Fruit fly (Drosophila melanogaster) whole organism, embryonic: Measurements from ENCODE around the gene pbl.

Experiments
- Bdp1 ChIP-seq: fragments of 200-800 bp; sonication (Bioruptor generic); optimal IDR thresholded peaks from 3 replicates; lab custom pipeline; 2016; ENCODE audit warnings: missing biosample characterization, missing genetic modification characterization
- Bgb ChIP-seq: fragments of 200-800 bp; sonication (Bioruptor generic); IDR thresholded peaks from 2 replicates; pipeline ENCODE4 v1.3.6; 2022; ENCODE audit warnings: missing biosample characterization, missing genetic modification characterization; ENCODE audit not compliant: partially characterized antibody
- CG10321 ChIP-seq: fragments of 200-800 bp; sonication (Bioruptor generic); IDR thresholded peaks from 2 replicates; pipeline ENCODE4 v1.3.6; 2022; ENCODE audit warnings: missing biosample characterization, missing genetic modification characterization
- CG11560 ChIP-seq: fragments of 200-800 bp; sonication (Bioruptor generic); IDR thresholded peaks from 3 replicates; pipeline ENCODE4 v1.3.6; 2022; ENCODE audit warnings: missing biosample characterization, missing genetic modification characterization
- CG12299 ChIP-seq: fragments of 200-800 bp; sonication (Bioruptor generic); optimal IDR thresholded peaks from 2 replicates; lab custom pipeline; 2018; ENCODE audit warnings: missing biosample characterization, mild to moderate bottlenecking, missing genetic modification characterization
- CG12769 ChIP-seq: fragments of 200-800 bp; sonication (Bioruptor generic); optimal IDR thresholded peaks from 2 replicates; lab custom pipeline; 2019; ENCODE audit warnings: missing biosample characterization, mild to moderate bottlenecking, missing genetic modification characterization, moderate library complexity
- CG13424 ChIP-seq: fragments of 200-800 bp; sonication (Bioruptor generic); optimal IDR thresholded peaks from 2 replicates; lab custom pipeline; 2019; ENCODE audit warnings: missing biosample characterization, mild to moderate bottlenecking, missing genetic modification characterization, moderate library complexity
- CG14860 ChIP-seq: fragments of 200-800 bp; sonication (Bioruptor generic); IDR thresholded peaks from 3 replicates; pipeline ENCODE4 v1.3.6; 2022; ENCODE audit warnings: missing biosample characterization, missing genetic modification characterization; ENCODE audit not compliant: partially characterized antibody
- CG15269 ChIP-seq: fragments of 200-800 bp; sonication (Bioruptor generic); optimal IDR thresholded peaks from 2 replicates; lab custom pipeline; 2018; ENCODE audit warnings: missing biosample characterization, mild to moderate bottlenecking, missing genetic modification characterization, moderate library complexity
- CG15514 ChIP-seq: fragments of 200-800 bp; sonication (Bioruptor generic); optimal IDR thresholded peaks from 3 replicates; lab custom pipeline; 2017; ENCODE audit warnings: missing biosample characterization, missing genetic modification characterization, mild to moderate bottlenecking, moderate library complexity, missing genetic modification reagents
- CG18262 ChIP-seq: fragments of 200-800 bp; optimal IDR thresholded peaks from 3 replicates; lab custom pipeline; 2019; ENCODE audit warnings: missing biosample characterization, mild to moderate bottlenecking, missing genetic modification characterization, moderate library complexity
- CG2712 ChIP-seq: fragments of 200-800 bp; optimal IDR thresholded peaks from 3 replicates; lab custom pipeline; 2019; ENCODE audit warnings: missing biosample characterization, mild to moderate bottlenecking, missing genetic modification characterization, moderate library complexity
- CG2875 ChIP-seq: fragments of 200-800 bp; sonication (Bioruptor generic); optimal IDR thresholded peaks from 2 replicates; lab custom pipeline; 2017; ENCODE audit warnings: missing biosample characterization, mild to moderate bottlenecking, missing genetic modification characterization, missing genetic modification reagents
- CG30020 ChIP-seq: fragments of 200-800 bp; optimal IDR thresholded peaks from 2 replicates; lab custom pipeline; 2019; ENCODE audit warnings: missing biosample characterization, mild to moderate bottlenecking, missing genetic modification characterization, moderate library complexity
- CG31365 ChIP-seq: fragments of 200-800 bp; sonication (Bioruptor generic); optimal IDR thresholded peaks from 2 replicates; lab custom pipeline; 2018; ENCODE audit warnings: missing biosample characterization, mild to moderate bottlenecking, missing genetic modification characterization
- CG3847 ChIP-seq: fragments of 200-800 bp; sonication (Bioruptor generic); IDR thresholded peaks from 2 replicates; pipeline ENCODE4 v1.3.6; 2022; ENCODE audit warnings: missing biosample characterization, missing genetic modification characterization
- CG5953 ChIP-seq: fragments of 200-800 bp; sonication (Bioruptor generic); IDR thresholded peaks from 2 replicates; pipeline ENCODE4 v1.3.6; 2022; ENCODE audit warnings: missing biosample characterization, missing genetic modification characterization
- CG6689 ChIP-seq: fragments of 200-800 bp; sonication (Bioruptor generic); IDR thresholded peaks from 2 replicates; pipeline ENCODE4 v1.3.6; 2022; ENCODE audit warnings: missing biosample characterization, missing genetic modification characterization
- CG6854 ChIP-seq: fragments of 200-800 bp; sonication (Bioruptor generic); optimal IDR thresholded peaks from 3 replicates; lab custom pipeline; 2017; ENCODE audit warnings: missing biosample characterization, mild to moderate bottlenecking, missing genetic modification characterization
- CG8089 ChIP-seq: fragments of 200-800 bp; sonication (Bioruptor generic); optimal IDR thresholded peaks from 3 replicates; lab custom pipeline; 2016; ENCODE audit warnings: missing biosample characterization, missing genetic modification characterization
- CG8388 ChIP-seq: fragments of 200-800 bp; sonication (Bioruptor generic); optimal IDR thresholded peaks from 2 replicates; lab custom pipeline; 2019; ENCODE audit warnings: missing biosample characterization, mild to moderate bottlenecking, missing genetic modification characterization, moderate library complexity
- CG9817 ChIP-seq: fragments of 200-800 bp; sonication (Bioruptor generic); optimal IDR thresholded peaks from 2 replicates; lab custom pipeline; 2018; ENCODE audit warnings: missing biosample characterization, mild to moderate bottlenecking, missing genetic modification characterization, moderate library complexity
- Chrac-16 ChIP-seq: fragments of 200-800 bp; sonication (Bioruptor generic); optimal IDR thresholded peaks from 3 replicates; lab custom pipeline; 2016; ENCODE audit warnings: missing biosample characterization, missing genetic modification characterization
- CrebB ChIP-seq: fragments of 200-800 bp; sonication (Bioruptor generic); optimal IDR thresholded peaks from 3 replicates; lab custom pipeline; 2018; ENCODE audit warnings: missing biosample characterization, mild to moderate bottlenecking, missing genetic modification characterization
- Dll ChIP-seq: fragments of 200-800 bp; sonication (Bioruptor generic); IDR thresholded peaks from 4 replicates; pipeline ENCODE4 v1.3.6; 2022; ENCODE audit warnings: missing biosample characterization, missing genetic modification characterization; ENCODE audit not compliant: partially characterized antibody
- ERR ChIP-seq: fragments of 200-800 bp; sonication (Bioruptor generic); optimal IDR thresholded peaks from 2 replicates; lab custom pipeline; 2016; ENCODE audit warnings: missing biosample characterization, missing genetic modification characterization
- Fer2 ChIP-seq: fragments of 200-800 bp; sonication (Bioruptor generic); optimal IDR thresholded peaks from 2 replicates; lab custom pipeline; 2018; ENCODE audit warnings: missing biosample characterization, mild to moderate bottlenecking, missing genetic modification characterization, moderate library complexity
- Oaz ChIP-seq: fragments of 200-800 bp; sonication (Bioruptor generic); IDR thresholded peaks from 2 replicates; pipeline ENCODE4 v1.3.6; 2022; ENCODE audit warnings: missing biosample characterization, missing genetic modification characterization
- Pdp1 ChIP-seq, 2 experiments: fragments of 200-800 bp; sonication (Bioruptor generic); optimal IDR thresholded peaks; 3 replicates each; lab custom pipeline; 2016; ENCODE audit warnings: missing biosample characterization in 2 of 2, missing genetic modification characterization in 2 of 2, mild to moderate bottlenecking in 1 of 2, moderate library complexity in 1 of 2
- Six4 ChIP-seq: fragments of 200-800 bp; sonication (Bioruptor generic); optimal IDR thresholded peaks from 2 replicates; lab custom pipeline; 2016; ENCODE audit warnings: missing biosample characterization, missing genetic modification characterization
- Xbp1 ChIP-seq: fragments of 200-800 bp; sonication (Bioruptor generic); optimal IDR thresholded peaks from 3 replicates; lab custom pipeline; 2016; ENCODE audit warnings: missing biosample characterization, mild to moderate bottlenecking, missing genetic modification characterization
- ara ChIP-seq: fragments of 200-800 bp; sonication (Bioruptor generic); IDR thresholded peaks from 2 replicates; pipeline ENCODE4 v1.3.6; 2022; ENCODE audit warnings: missing biosample characterization, missing genetic modification characterization
- bab2 ChIP-seq: fragments of 200-800 bp; sonication (Bioruptor generic); optimal IDR thresholded peaks from 2 replicates; lab custom pipeline; 2016; ENCODE audit warnings: missing biosample characterization, missing genetic modification characterization
- br ChIP-seq: fragments of >200 bp; optimal IDR thresholded peaks from 2 replicates; lab custom pipeline; 2017
- cas ChIP-seq: fragments of 200-800 bp; sonication (Bioruptor generic); IDR thresholded peaks from 2 replicates; pipeline ENCODE4 v1.3.6; 2022; ENCODE audit warnings: missing biosample characterization, missing genetic modification characterization
- chif ChIP-seq, 2 experiments: fragments of 200-800 bp; sonication (Bioruptor generic); optimal IDR thresholded peaks; 3 replicates each; lab custom pipeline; 2016; ENCODE audit warnings: missing biosample characterization in 2 of 2, missing genetic modification characterization in 2 of 2
- chinmo ChIP-seq: fragments of 200-800 bp; sonication (Bioruptor generic); IDR thresholded peaks from 4 replicates; pipeline ENCODE4 v1.3.6; 2022; ENCODE audit warnings: missing biosample characterization, missing genetic modification characterization; ENCODE audit not compliant: partially characterized antibody
- chn ChIP-seq: fragments of 200-800 bp; sonication (Bioruptor generic); optimal IDR thresholded peaks from 2 replicates; lab custom pipeline; 2016; ENCODE audit warnings: missing biosample characterization, missing genetic modification characterization
- crc ChIP-seq: fragments of 200-800 bp; sonication (Bioruptor generic); optimal IDR thresholded peaks from 2 replicates; lab custom pipeline; 2016; ENCODE audit warnings: missing biosample characterization, missing genetic modification characterization
- crp ChIP-seq, 2 experiments: fragments of 200-800 bp; sonication (Bioruptor generic); optimal IDR thresholded peaks; 2 replicates in 1 of 2; 3 replicates in 1 of 2; lab custom pipeline; 2017; ENCODE audit warnings: missing biosample characterization in 2 of 2, missing genetic modification characterization in 2 of 2, mild to moderate bottlenecking in 1 of 2, moderate library complexity in 1 of 2
- her ChIP-seq: fragments of 200-800 bp; sonication (Bioruptor generic); optimal IDR thresholded peaks from 2 replicates; lab custom pipeline; 2016; ENCODE audit warnings: missing biosample characterization, missing genetic modification characterization
- lmd ChIP-seq: fragments of 200-800 bp; sonication (Bioruptor generic); IDR thresholded peaks from 2 replicates; pipeline ENCODE4 v1.3.6; 2022; ENCODE audit warnings: missing biosample characterization, missing genetic modification characterization
- pho ChIP-seq: fragments of 200-800 bp; sonication (Bioruptor generic); optimal IDR thresholded peaks from 2 replicates; lab custom pipeline; 2016; ENCODE audit warnings: missing biosample characterization, missing genetic modification characterization
- ro ChIP-seq: fragments of 200-800 bp; sonication (Bioruptor generic); IDR thresholded peaks from 2 replicates; pipeline ENCODE4 v1.3.6; 2022; ENCODE audit warnings: missing biosample characterization, missing genetic modification characterization
- seq ChIP-seq: fragments of 200-800 bp; sonication (Bioruptor generic); IDR thresholded peaks from 2 replicates; pipeline ENCODE4 v1.3.6; 2022; ENCODE audit warnings: missing biosample characterization, missing genetic modification characterization
- sob ChIP-seq: fragments of 200-800 bp; sonication (Bioruptor generic); IDR thresholded peaks from 2 replicates; pipeline ENCODE4 v1.3.6; 2022; ENCODE audit warnings: missing biosample characterization, missing genetic modification characterization
- tap ChIP-seq: fragments of 200-800 bp; optimal IDR thresholded peaks from 3 replicates; lab custom pipeline; 2019; ENCODE audit warnings: missing biosample characterization, mild to moderate bottlenecking, missing genetic modification characterization, moderate library complexity
- tup ChIP-seq: fragments of 200-800 bp; sonication (Bioruptor generic); optimal IDR thresholded peaks from 2 replicates; lab custom pipeline; 2016; ENCODE audit warnings: missing biosample characterization, mild to moderate bottlenecking, missing genetic modification characterization, moderate library complexity
- wdn ChIP-seq: fragments of 200-800 bp; sonication (Bioruptor generic); IDR thresholded peaks from 2 replicates; pipeline ENCODE4 v1.3.6; 2022; ENCODE audit warnings: missing biosample characterization, missing genetic modification characterization
- wor ChIP-seq: fragments of 200-800 bp; sonication (Bioruptor generic); IDR thresholded peaks from 2 replicates; pipeline ENCODE4 v1.3.6; 2022; ENCODE audit warnings: missing biosample characterization, missing genetic modification characterization
- zfh2 ChIP-seq: fragments of 200-800 bp; sonication (Bioruptor generic); optimal IDR thresholded peaks from 2 replicates; lab custom pipeline; 2016; ENCODE audit warnings: missing biosample characterization, missing genetic modification characterization

The pbl gene

DNA sequence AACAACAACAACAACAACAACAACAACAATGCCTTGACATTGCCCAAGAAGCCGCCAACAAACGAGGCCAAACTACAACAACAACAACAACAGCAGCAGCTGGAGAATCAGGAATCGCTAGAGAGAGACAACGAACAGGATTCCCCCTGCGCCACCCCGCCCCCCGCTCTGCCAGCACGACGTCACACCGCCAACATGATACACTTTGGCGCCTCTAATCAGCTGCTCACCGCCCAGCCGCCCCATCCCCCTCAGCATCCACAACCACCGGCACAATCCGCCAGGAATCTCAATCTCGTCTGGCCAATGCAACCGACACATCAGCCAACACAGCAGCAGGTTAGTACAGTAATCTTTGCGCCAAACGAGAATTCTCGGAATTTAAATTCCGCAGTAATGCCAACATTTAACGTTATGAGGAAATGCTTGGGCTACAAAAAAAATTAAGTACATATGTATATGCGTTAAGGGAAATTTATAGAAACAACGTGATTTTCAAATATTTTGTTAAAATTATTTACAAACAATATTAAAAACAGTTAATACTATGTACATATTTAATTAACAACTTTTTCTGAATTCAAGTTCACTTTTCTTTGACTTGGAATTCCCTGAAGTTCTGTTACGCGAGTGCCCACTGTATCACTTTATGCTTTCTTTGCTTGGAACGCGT lies 41.9 kb downstream of the pbl start (continued):
- TF ChIP-seq Chrac-16 (GFP tag; lab: Kevin White, UChicago) (peak; percentile 17), chinmo (GFP tag; lab: Robert Waterston, UW) (no peak), CG3847 (GFP tag; lab: Robert Waterston, UW) (no peak), tup (GFP tag; lab: Kevin White, UChicago) (no peak), CG6854 (no peak), CG12769 (tag; lab: Kevin White, UChicago) (no peak), cas (GFP tag; lab: Robert Waterston, UW) (no peak), crc (GFP tag; lab: Kevin White, UChicago) (no peak), CG2712 (peak; percentile 58), ERR (no peak), Bdp1 (GFP tag; lab: Kevin White, UChicago) (no peak), CG31365 (no peak), zfh2 (no peak), CG15269 (tag; lab: Kevin White, UChicago) (peak; percentile 50), crp (GFP tag; optimal IDR thresholded peaks at IDR 0.05; lab: Kevin White, UChicago) (no peak), CG15514 (GFP tag; lab: Kevin White, UChicago) (no peak), Six4 (GFP tag; lab: Kevin White, UChicago) (no peak), Fer2 (tag; lab: Kevin White, UChicago) (no peak), CG14860 (no peak), sob (no peak), Pdp1 (GFP tag; optimal IDR thresholded peaks at IDR 0.05; lab: Kevin White, UChicago) (no peak), lmd (GFP tag; lab: Robert Waterston, UW) (peak; percentile 56), Bgb (no peak), CrebB (tag; lab: Kevin White, UChicago) (no peak), br (lab: Kevin White, UChicago) (no peak), ara (GFP tag; lab: Robert Waterston, UW) (no peak), Dll (GFP tag; lab: Robert Waterston, UW) (no peak), CG2875 (peak; percentile 43), CG8388 (GFP tag; lab: Kevin White, UChicago) (peak; percentile 46), tap (no peak), her (GFP tag; lab: Kevin White, UChicago) (no peak), wdn (GFP tag; lab: Robert Waterston, UW) (no peak), chn (GFP tag; lab: Kevin White, UChicago) (no peak), wor (peak; percentile 41; the same call in 1 of the 2 replicates), CG6689 (GFP tag; lab: Robert Waterston, UW) (peak; percentile 47; the same call in 1 of the 2 replicates), Oaz (GFP tag; lab: Robert Waterston, UW) (no peak), seq (GFP tag; lab: Robert Waterston, UW) (no peak), pho (no peak), Xbp1 (GFP tag; lab: Kevin White, UChicago) (peak; percentile 25), CG30020 (tag; lab: Kevin White, UChicago) (peak; percentile 0), bab2 (GFP tag; lab: Kevin White, UChicago) (no peak), CG11560 (no peak), ro (no peak), CG9817 (tag; lab: Kevin White, UChicago) (peak; percentile 8), chif (GFP tag; optimal IDR thresholded peaks at IDR 0.05; lab: Kevin White, UChicago) (no peak), CG10321 (no peak), CG8089 (GFP tag; lab: Kevin White, UChicago) (no peak), CG13424 (tag; lab: Kevin White, UChicago) (peak; percentile 64), CG12299 (tag; lab: Kevin White, UChicago) (no peak), CG18262 (tag; lab: Kevin White, UChicago) (peak; percentile 61), CG5953 (GFP tag; lab: Robert Waterston, UW) (no peak)
